Worm (Caenorhabditis elegans): ENCODE data around the gene C36H8.1.

DNA sequence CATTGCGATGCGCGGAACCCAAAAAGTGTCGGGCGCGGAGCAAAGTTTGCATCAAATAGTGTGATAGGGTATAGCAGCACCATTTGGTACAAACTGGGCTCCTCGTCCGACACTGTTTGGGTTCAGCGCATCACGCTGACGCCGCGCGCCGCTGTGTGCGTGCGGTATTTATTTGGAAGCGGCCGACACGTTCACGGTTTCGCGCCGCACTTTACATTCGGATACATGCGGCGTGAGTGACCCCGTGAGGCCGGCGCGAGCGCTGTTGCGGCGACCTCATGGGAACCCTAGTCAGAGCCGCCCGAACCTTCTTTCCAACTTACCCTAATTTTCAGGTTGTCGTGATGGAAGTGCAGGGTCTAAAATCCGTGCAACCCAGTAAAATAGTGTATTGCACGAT lies 36.4 kb upstream of the C36H8.1 start:
- TF ChIP-seq ceh-48 (tag; optimal IDR thresholded peaks at IDR 0.05) (no peak), ama-1 (optimal IDR thresholded peaks at IDR 0.05) (no peak), ceh-14 (tag; optimal IDR thresholded peaks at IDR 0.05) (no peak), nhr-11 (tag; optimal IDR thresholded peaks at IDR 0.05) (no peak), zip-5 (tag; optimal IDR thresholded peaks at IDR 0.05) (no peak), elt-2 (tag; optimal IDR thresholded peaks at IDR 0.05) (no peak), ceh-31 (tag; optimal IDR thresholded peaks at IDR 0.05) (no peak), eyg-1 (tag; optimal IDR thresholded peaks at IDR 0.05) (no peak), sdc-2 (tag; optimal IDR thresholded peaks at IDR 0.05) (no peak), C38D4.7 (GFP tag; optimal IDR thresholded peaks at IDR 0.05) (no peak), dve-1 (tag; optimal IDR thresholded peaks at IDR 0.05) (no peak), pha-4 (tag; optimal IDR thresholded peaks at IDR 0.05) (no peak), nfya-1 (tag; optimal IDR thresholded peaks at IDR 0.05) (no peak)

Measured in whole organism, late embryonic.